Fruit fly (Drosophila melanogaster): Measurements from ENCODE around the gene CG12310.

DNA sequence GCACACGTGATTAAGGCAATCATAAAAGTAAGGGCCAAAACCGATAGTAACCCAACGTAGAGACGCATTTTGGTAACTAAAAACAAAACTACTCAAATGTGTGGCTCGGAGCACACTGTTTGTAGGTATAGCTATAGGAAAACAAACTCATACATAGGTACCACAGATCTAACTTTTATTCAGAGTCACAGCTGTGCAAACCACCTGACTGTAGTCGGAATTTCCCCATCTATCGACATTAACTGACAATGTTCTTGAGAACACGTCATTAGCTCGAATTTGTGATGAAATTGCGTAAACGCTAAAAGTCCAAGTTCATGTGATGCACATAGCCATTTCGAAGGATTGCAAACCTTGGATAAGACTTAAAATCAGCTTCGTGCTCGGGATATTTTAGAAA lies 1.2 kb downstream of the CG12310 start, which contains the start of gene CG43678:
- TF ChIP-seq fd96Ca (GFP tag; IDR thresholded peaks at IDR 0.05) (no peak), CG4496 (GFP tag; IDR thresholded peaks at IDR 0.05) (no peak), EcR (GFP tag; optimal IDR thresholded peaks at IDR 0.05) (no peak), Ets98B (GFP tag; IDR thresholded peaks at IDR 0.05) (no peak), CG13204 (GFP tag; optimal IDR thresholded peaks at IDR 0.05) (no peak), Pif1A (GFP tag; optimal IDR thresholded peaks at IDR 0.05) (no peak), Snoo (tag; optimal IDR thresholded peaks at IDR 0.05) (no peak)
